Fruit fly (Drosophila melanogaster) whole organism, pupa: ENCODE measurements around the gene Rad9.

Experiments used
- CG10348 ChIP-seq: fragments of 200-800 bp; sonication (Bioruptor generic); IDR thresholded peaks from 2 replicates; pipeline ENCODE4 v1.3.6; 2022; ENCODE audit warnings: missing biosample characterization, missing genetic modification characterization
- CG12605 ChIP-seq: fragments of 200-800 bp; sonication (Bioruptor generic); IDR thresholded peaks from 2 replicates; pipeline ENCODE4 v1.3.6; 2022; ENCODE audit warnings: missing biosample characterization, missing genetic modification characterization
- CG13204 ChIP-seq: fragments of 200-800 bp; sonication (Bioruptor generic); optimal IDR thresholded peaks from 2 replicates; lab custom pipeline; 2018; ENCODE audit warnings: missing biosample characterization, mild to moderate bottlenecking, missing genetic modification characterization, moderate library complexity
- CG14655 ChIP-seq: fragments of 200-800 bp; sonication (Bioruptor generic); optimal IDR thresholded peaks from 3 replicates; lab custom pipeline; 2017; ENCODE audit warnings: mild to moderate bottlenecking, missing biosample characterization, missing genetic modification reagents, missing genetic modification characterization
- CG15710 ChIP-seq: fragments of 200-800 bp; sonication (Bioruptor generic); optimal IDR thresholded peaks from 2 replicates; lab custom pipeline; 2018; ENCODE audit warnings: missing biosample characterization, mild to moderate bottlenecking, missing genetic modification characterization, moderate library complexity
- CG17806 ChIP-seq: fragments of 200-800 bp; sonication (Bioruptor generic); optimal IDR thresholded peaks from 2 replicates; lab custom pipeline; 2018; ENCODE audit warnings: missing biosample characterization, mild to moderate bottlenecking, missing genetic modification characterization, moderate library complexity
- CG32121 ChIP-seq: fragments of 200-800 bp; sonication (Bioruptor generic); IDR thresholded peaks from 2 replicates; pipeline ENCODE4 v1.3.6; 2022; ENCODE audit warnings: missing biosample characterization, missing genetic modification characterization
- CG34367 ChIP-seq: fragments of 200-800 bp; sonication (Bioruptor generic); optimal IDR thresholded peaks from 2 replicates; lab custom pipeline; 2018; ENCODE audit warnings: missing biosample characterization, mild to moderate bottlenecking, missing genetic modification characterization
- CG4496 ChIP-seq: fragments of 200-800 bp; sonication (Bioruptor generic); IDR thresholded peaks from 3 replicates; pipeline ENCODE4 v1.3.6; 2022; ENCODE audit warnings: missing biosample characterization, missing genetic modification characterization
- CG8159 ChIP-seq: fragments of 200-800 bp; sonication (Bioruptor generic); optimal IDR thresholded peaks from 3 replicates; lab custom pipeline; 2018; ENCODE audit warnings: missing biosample characterization, mild to moderate bottlenecking, missing genetic modification characterization, moderate library complexity
- CG8301 ChIP-seq: fragments of 200-800 bp; sonication (Bioruptor generic); optimal IDR thresholded peaks from 2 replicates; lab custom pipeline; 2018; ENCODE audit warnings: missing biosample characterization, mild to moderate bottlenecking, missing genetic modification characterization
- CG9948 ChIP-seq: fragments of 200-800 bp; sonication (Bioruptor generic); optimal IDR thresholded peaks from 2 replicates; lab custom pipeline; 2018; ENCODE audit warnings: missing biosample characterization, mild to moderate bottlenecking, missing genetic modification characterization, moderate library complexity
- D1 ChIP-seq: fragments of 200-800 bp; sonication (Bioruptor generic); optimal IDR thresholded peaks from 2 replicates; lab custom pipeline; 2018; ENCODE audit warnings: missing biosample characterization, mild to moderate bottlenecking, missing genetic modification characterization, moderate library complexity
- EcR ChIP-seq: fragments of 200-800 bp; sonication (Bioruptor generic); optimal IDR thresholded peaks from 3 replicates; lab custom pipeline; 2019; ENCODE audit warnings: missing biosample characterization, missing genetic modification characterization, mild to moderate bottlenecking, moderate library complexity, missing genetic modification reagents
- Ets98B ChIP-seq: fragments of 200-800 bp; sonication (Bioruptor generic); IDR thresholded peaks from 2 replicates; pipeline ENCODE4 v1.3.6; 2022; ENCODE audit warnings: missing biosample characterization, missing genetic modification characterization
- Pif1A ChIP-seq: fragments of 200-800 bp; sonication (Bioruptor generic); optimal IDR thresholded peaks from 3 replicates; lab custom pipeline; 2016; ENCODE audit warnings: missing biosample characterization, missing genetic modification characterization
- Pif1B ChIP-seq: fragments of 200-800 bp; sonication (Bioruptor generic); optimal IDR thresholded peaks from 3 replicates; lab custom pipeline; 2016; ENCODE audit warnings: missing biosample characterization, missing genetic modification characterization
- Snoo ChIP-seq: fragments of 200-800 bp; sonication (Bioruptor generic); optimal IDR thresholded peaks from 3 replicates; lab custom pipeline; 2017; ENCODE audit warnings: missing biosample characterization, mild to moderate bottlenecking, missing genetic modification characterization, inconsistent platforms
- fd96Ca ChIP-seq: fragments of 200-800 bp; sonication (Bioruptor generic); IDR thresholded peaks from 3 replicates; pipeline ENCODE4 v1.3.6; 2022; ENCODE audit warnings: missing biosample characterization, missing genetic modification characterization
- gl ChIP-seq: fragments of 200-800 bp; sonication (Bioruptor generic); optimal IDR thresholded peaks from 2 replicates; lab custom pipeline; 2018; ENCODE audit warnings: missing biosample characterization, mild to moderate bottlenecking, missing genetic modification characterization
- rn ChIP-seq: fragments of 200-800 bp; sonication (Bioruptor generic); IDR thresholded peaks from 2 replicates; pipeline ENCODE4 v1.3.6; 2022; ENCODE audit warnings: missing biosample characterization, missing genetic modification characterization

The Rad9 gene

dm6 chr3L:18841269-18841668 is 31.1 kb downstream of the Rad9 start:
- TF ChIP-seq CG15710 (tag; lab: Kevin White, UChicago) (no peak), EcR (GFP tag; lab: Kevin White, UChicago) (no peak), fd96Ca (GFP tag; lab: Robert Waterston, UW) (no peak), CG34367 (tag; lab: Kevin White, UChicago) (no peak), CG10348 (GFP tag; lab: Robert Waterston, UW) (no peak), CG8301 (tag; lab: Kevin White, UChicago) (no peak), CG14655 (no peak), CG4496 (GFP tag; lab: Robert Waterston, UW) (no peak), CG17806 (tag; lab: Kevin White, UChicago) (no peak), gl (tag; lab: Kevin White, UChicago) (no peak), rn (no peak), Ets98B (GFP tag; lab: Robert Waterston, UW) (no peak), CG8159 (tag; lab: Kevin White, UChicago) (no peak), CG32121 (no peak), Pif1A (GFP tag; lab: Kevin White, UChicago) (no peak), D1 (tag; lab: Kevin White, UChicago) (no peak), Snoo (no peak), CG12605 (GFP tag; lab: Robert Waterston, UW) (no peak), Pif1B (GFP tag; lab: Kevin White, UChicago) (no peak), CG13204 (GFP tag; lab: Kevin White, UChicago) (no peak)

- TF ChIP-seq Pif1B (GFP tag; lab: Kevin White, UChicago) (peak; percentile 40), CG15710 (tag; lab: Kevin White, UChicago) (no peak), Pif1A (GFP tag; lab: Kevin White, UChicago) (peak; percentile 27), EcR (GFP tag; lab: Kevin White, UChicago) (peak; percentile 64), gl (tag; lab: Kevin White, UChicago) (peak; percentile 10), CG4496 (GFP tag; lab: Robert Waterston, UW) (no peak), Snoo (no peak), CG17806 (tag; lab: Kevin White, UChicago) (peak; percentile 2), CG8301 (tag; lab: Kevin White, UChicago) (peak; percentile 21), CG13204 (GFP tag; lab: Kevin White, UChicago) (peak; percentile 95), CG14655 (peak; percentile 39), CG8159 (tag; lab: Kevin White, UChicago) (peak; percentile 4), D1 (tag; lab: Kevin White, UChicago) (no peak)
Observed at dm6 chr3L:18840370-18841007, 31.9 kb downstream of the Rad9 start.

dm6 chr3L:18839996-18840369 is 32.4 kb downstream of the Rad9 start:
- TF ChIP-seq EcR (GFP tag; lab: Kevin White, UChicago): peak; percentile 77
- TF ChIP-seq CG12605 (GFP tag; lab: Robert Waterston, UW): no peak

dm6 chr3L:18837707-18838244 is 34.6 kb downstream of the Rad9 start:
- TF ChIP-seq EcR (GFP tag; lab: Kevin White, UChicago) (no peak), Snoo (no peak), Pif1A (GFP tag; lab: Kevin White, UChicago) (no peak), rn (no peak), gl (tag; lab: Kevin White, UChicago) (no peak), Pif1B (GFP tag; lab: Kevin White, UChicago) (no peak), CG34367 (tag; lab: Kevin White, UChicago) (no peak), CG17806 (tag; lab: Kevin White, UChicago) (no peak), CG9948 (tag; lab: Kevin White, UChicago) (no peak), CG10348 (GFP tag; lab: Robert Waterston, UW) (no peak), CG13204 (GFP tag; lab: Kevin White, UChicago) (no peak)

dm6 chr3L:18836658-18837057 is 35.7 kb downstream of the Rad9 start:
- TF ChIP-seq CG17806 (tag; lab: Kevin White, UChicago) (no peak), CG8159 (tag; lab: Kevin White, UChicago) (no peak), CG32121 (no peak), CG9948 (tag; lab: Kevin White, UChicago) (no peak), EcR (GFP tag; lab: Kevin White, UChicago) (no peak), Pif1B (GFP tag; lab: Kevin White, UChicago) (no peak), CG13204 (GFP tag; lab: Kevin White, UChicago) (no peak), rn (no peak), CG34367 (tag; lab: Kevin White, UChicago) (no peak), Pif1A (GFP tag; lab: Kevin White, UChicago) (no peak), gl (tag; lab: Kevin White, UChicago) (no peak), CG8301 (tag; lab: Kevin White, UChicago) (no peak), CG4496 (GFP tag; lab: Robert Waterston, UW) (no peak), CG12605 (GFP tag; lab: Robert Waterston, UW) (no peak), Ets98B (GFP tag; lab: Robert Waterston, UW) (no peak), CG15710 (tag; lab: Kevin White, UChicago) (no peak), CG14655 (no peak), CG10348 (GFP tag; lab: Robert Waterston, UW) (no peak)
- TF ChIP-seq, all 21 proteins: peak for 0
